Comparison of ENCODE assay signal across 3 fruit fly cellular contexts in genomic region chr3R:21001123-21001522, dm6.
A peak's percentile ranks its signal among the peaks of the same experiment; 100 is the strongest.
TF ChIP-seq lines count a peak whose summit lies in the region.

No protein-coding gene starts in this region.

- no peak for TF ChIP-seq CTCF in whole organism, embryonic (GFP tag; optimal IDR thresholded peaks at IDR 0.05; lab: Kevin White, UChicago)

TF ChIP-seq in whole organism, adult, 20 proteins besides CTCF, POLR2A, EP300 and RAD21:
- TF ChIP-seq tj (GFP tag; optimal IDR thresholded peaks at IDR 0.05; lab: Kevin White, UChicago) (no peak), cnc (optimal IDR thresholded peaks at IDR 0.05; lab: Kevin White, UChicago) (no peak), Hr96 (GFP tag; optimal IDR thresholded peaks at IDR 0.05; lab: Kevin White, UChicago) (no peak), toe (GFP tag; optimal IDR thresholded peaks at IDR 0.05; lab: Kevin White, UChicago) (no peak), Crg-1 (GFP tag; optimal IDR thresholded peaks at IDR 0.05; lab: Kevin White, UChicago) (peak; percentile 4), CG7045 (GFP tag; optimal IDR thresholded peaks at IDR 0.05; lab: Kevin White, UChicago) (no peak), CG11617 (GFP tag; optimal IDR thresholded peaks at IDR 0.05; lab: Kevin White, UChicago) (peak; percentile 2), bab1 (GFP tag; optimal IDR thresholded peaks at IDR 0.05; lab: Kevin White, UChicago) (no peak), ovo (GFP tag; optimal IDR thresholded peaks at IDR 0.05; lab: Kevin White, UChicago) (no peak), pad (GFP tag; optimal IDR thresholded peaks at IDR 0.05; lab: Kevin White, UChicago) (no peak), CG1620 (GFP tag; optimal IDR thresholded peaks at IDR 0.05; lab: Kevin White, UChicago) (no peak), cic (GFP tag; optimal IDR thresholded peaks at IDR 0.05; lab: Kevin White, UChicago) (peak; percentile 17), kay (GFP tag; lab: Kevin White, UChicago; ENCODE audit: borderline replicate concordance) (peak; percentile 78), CG7101 (tag; optimal IDR thresholded peaks at IDR 0.05; lab: Kevin White, UChicago) (no peak), CG5204 (GFP tag; optimal IDR thresholded peaks at IDR 0.05; lab: Kevin White, UChicago) (no peak), CG33017 (tag; optimal IDR thresholded peaks at IDR 0.05; lab: Kevin White, UChicago) (no peak), Mnt (GFP tag; optimal IDR thresholded peaks at IDR 0.05; lab: Kevin White, UChicago) (no peak), Clk (GFP tag; optimal IDR thresholded peaks at IDR 0.05; lab: Kevin White, UChicago) (no peak)

TF ChIP-seq in whole organism, embryonic, 481 proteins besides CTCF, POLR2A, EP300 and RAD21 (continues in another document):
- TF ChIP-seq ab (GFP tag; optimal IDR thresholded peaks at IDR 0.05; lab: Kevin White, UChicago), result no peak
- no peak for TF ChIP-seq CG12071 (GFP tag; optimal IDR thresholded peaks at IDR 0.05; lab: Kevin White, UChicago)
- TF ChIP-seq CG33557 (GFP tag; optimal IDR thresholded peaks at IDR 0.05; lab: Kevin White, UChicago), result peak; percentile 74
- peak; percentile 7 for TF ChIP-seq nerfin-1 (tag; optimal IDR thresholded peaks at IDR 0.05; lab: Kevin White, UChicago)
- TF ChIP-seq Nf-YB (GFP tag; optimal IDR thresholded peaks at IDR 0.05; lab: Kevin White, UChicago), result peak; percentile 5
- peak; percentile 83 for TF ChIP-seq sens (GFP tag; lab: Kevin White, UChicago)
- no peak for TF ChIP-seq CG32767 (GFP tag; IDR thresholded peaks at IDR 0.05; lab: Robert Waterston, UW)
- no peak for TF ChIP-seq Drgx (GFP tag; IDR thresholded peaks at IDR 0.05; lab: Robert Waterston, UW)
- peak; percentile 55 for TF ChIP-seq CG15696 (tag; optimal IDR thresholded peaks at IDR 0.05; lab: Kevin White, UChicago)
- peak; percentile 17 for TF ChIP-seq CG18599 (GFP tag; optimal IDR thresholded peaks at IDR 0.05; lab: Kevin White, UChicago)
- no peak for TF ChIP-seq chif (GFP tag; optimal IDR thresholded peaks at IDR 0.05; lab: Kevin White, UChicago)
- no peak for TF ChIP-seq Aef1 (GFP tag; IDR thresholded peaks at IDR 0.05; lab: Robert Waterston, UW)
- TF ChIP-seq Sry-δ (GFP tag; optimal IDR thresholded peaks at IDR 0.05; lab: Kevin White, UChicago), result no peak
- no peak for TF ChIP-seq CG9215 (GFP tag; IDR thresholded peaks at IDR 0.05; lab: Robert Waterston, UW)
- TF ChIP-seq CG1832 (GFP tag; optimal IDR thresholded peaks at IDR 0.05; lab: Kevin White, UChicago), result no peak
- no peak for TF ChIP-seq p53 (GFP tag; optimal IDR thresholded peaks at IDR 0.05; lab: Kevin White, UChicago)
- no peak for TF ChIP-seq CG9932 (GFP tag; IDR thresholded peaks at IDR 0.05; lab: Robert Waterston, UW)
- TF ChIP-seq tx (GFP tag; optimal IDR thresholded peaks at IDR 0.05; lab: Kevin White, UChicago), result no peak
- peak; percentile 3 for TF ChIP-seq ATbp (GFP tag; optimal IDR thresholded peaks at IDR 0.05; lab: Kevin White, UChicago)
- TF ChIP-seq Sox102F (GFP tag; optimal IDR thresholded peaks at IDR 0.05; lab: Kevin White, UChicago), result no peak
- no peak for TF ChIP-seq so (GFP tag; IDR thresholded peaks at IDR 0.05; lab: Robert Waterston, UW)
- no peak for TF ChIP-seq CG3281 (GFP tag; optimal IDR thresholded peaks at IDR 0.05; lab: Kevin White, UChicago)
- TF ChIP-seq CG8944 (GFP tag; optimal IDR thresholded peaks at IDR 0.05; lab: Kevin White, UChicago), result no peak
- TF ChIP-seq grn (GFP tag; optimal IDR thresholded peaks at IDR 0.05; lab: Kevin White, UChicago), result peak; percentile 25
- TF ChIP-seq hkb (optimal IDR thresholded peaks at IDR 0.05; lab: Kevin White, UChicago), result no peak
- no peak for TF ChIP-seq hkb (GFP tag; IDR thresholded peaks at IDR 0.05; lab: Robert Waterston, UW)
- peak; percentile 3 for TF ChIP-seq CG10543 (GFP tag; optimal IDR thresholded peaks at IDR 0.05; lab: Kevin White, UChicago)
- TF ChIP-seq CG6689 (GFP tag; IDR thresholded peaks at IDR 0.05; lab: Robert Waterston, UW), result no peak
- no peak for TF ChIP-seq Lhr (GFP tag; optimal IDR thresholded peaks at IDR 0.05; lab: Kevin White, UChicago)
- no peak for TF ChIP-seq esg (GFP tag; conservative IDR thresholded peaks at IDR 0.05; lab: Robert Waterston, UW)
- TF ChIP-seq CG12236 (GFP tag; optimal IDR thresholded peaks at IDR 0.05; lab: Kevin White, UChicago), result no peak
- TF ChIP-seq jumu (GFP tag; optimal IDR thresholded peaks at IDR 0.05; lab: Kevin White, UChicago), result no peak
- TF ChIP-seq CG10274 (GFP tag; optimal IDR thresholded peaks at IDR 0.05; lab: Kevin White, UChicago), result no peak
- peak in 1 of 2 experiments; percentile 78 for TF ChIP-seq Hr78 (GFP tag; optimal IDR thresholded peaks at IDR 0.05; lab: Kevin White, UChicago)
- TF ChIP-seq cg (GFP tag; optimal IDR thresholded peaks at IDR 0.05; lab: Kevin White, UChicago), result no peak
- peak; percentile 10 for TF ChIP-seq dmrt11E (tag; optimal IDR thresholded peaks at IDR 0.05; lab: Kevin White, UChicago)
- TF ChIP-seq E2f1 (GFP tag; IDR thresholded peaks at IDR 0.05; lab: Robert Waterston, UW), result no peak
- TF ChIP-seq inv (GFP tag; IDR thresholded peaks at IDR 0.05; lab: Robert Waterston, UW; ENCODE audit: partially characterized antibody), result no peak
- no peak for TF ChIP-seq CG12942 (GFP tag; optimal IDR thresholded peaks at IDR 0.05; lab: Kevin White, UChicago)
- no peak for TF ChIP-seq ems (GFP tag; optimal IDR thresholded peaks at IDR 0.05; lab: Kevin White, UChicago)
- no peak for TF ChIP-seq twi (tag; optimal IDR thresholded peaks at IDR 0.05; lab: Kevin White, UChicago)

TF ChIP-seq in whole organism, prepupa, 60 proteins besides CTCF, POLR2A, EP300 and RAD21:
- peak; percentile 57 for TF ChIP-seq fkh (GFP tag; optimal IDR thresholded peaks at IDR 0.05; lab: Kevin White, UChicago)
- no peak for TF ChIP-seq CG6792 (GFP tag; optimal IDR thresholded peaks at IDR 0.05; lab: Kevin White, UChicago)
